Worm (Caenorhabditis elegans) whole organism, L4 larva: ENCODE data around the gene col-147.

Experiments
- Y48G9A.11 ChIP-seq: fragments of 200-800 bp; sonication (Bioruptor generic); IDR thresholded peaks from 2 replicates; pipeline ENCODE4 v1.3.6; 2022; ENCODE audit warnings: missing genetic modification reagents, missing genetic modification characterization, missing compliant biosample characterization
- ZK546.5 ChIP-seq, 2 experiments: sonication (generic microtip); optimal IDR thresholded peaks; 2 replicates each; lab custom pipeline; 2017; ENCODE audit warnings: missing biosample characterization in 2 of 2, missing genetic modification characterization in 2 of 2
- ama-1 ChIP-seq: fragments of 150-350 bp; optimal IDR thresholded peaks from 2 replicates; lab custom pipeline; 2014; ENCODE audit warnings: inconsistent platforms, mixed read lengths
- jun-1 ChIP-seq: fragments of 150-350 bp; optimal IDR thresholded peaks from 2 replicates; lab custom pipeline; 2014; ENCODE audit warnings: missing biosample characterization, missing genetic modification reagents, missing genetic modification characterization
- lin-39 ChIP-seq: fragments of 150-350 bp; optimal IDR thresholded peaks from 2 replicates; lab custom pipeline; 2014; ENCODE audit warnings: missing biosample characterization, missing genetic modification reagents, missing genetic modification characterization

- TF ChIP-seq ama-1 (lab: Kevin White, UChicago) (no peak), ZK546.5 (tag; optimal IDR thresholded peaks at IDR 0.05; lab: Kevin White, UChicago) (no peak), lin-39 (tag; lab: Kevin White, UChicago) (no peak), jun-1 (tag; lab: Kevin White, UChicago) (no peak), Y48G9A.11 (GFP tag; lab: Robert Waterston, UW) (no peak)
Measured at ce11 chrV:9582594-9583322, 50.4 kb downstream of the col-147 start, which contains the start of gene rtfo-1.
